Worm (Caenorhabditis elegans) whole organism, L4 larva: ENCODE data around the gene C54C6.5.

ENCODE experiments used
- D1046.2 ChIP-seq: fragments of 200-800 bp; sonication (Bioruptor generic); IDR thresholded peaks from 2 replicates; pipeline ENCODE4 v1.3.6; 2022; ENCODE audit warnings: missing genetic modification characterization, missing compliant biosample characterization
- F10B5.3 ChIP-seq: sonication (generic microtip); optimal IDR thresholded peaks from 2 replicates; lab custom pipeline; 2016; ENCODE audit warnings: mild to moderate bottlenecking, missing genetic modification characterization, missing compliant biosample characterization
- F26F4.8 ChIP-seq: fragments of 200-800 bp; sonication (Bioruptor generic); conservative IDR thresholded peaks from 2 replicates; pipeline ENCODE4 v1.3.6; 2022; ENCODE audit warnings: missing genetic modification characterization, missing compliant biosample characterization
- F49E8.2 ChIP-seq: sonication (generic microtip); optimal IDR thresholded peaks from 2 replicates; lab custom pipeline; 2016; ENCODE audit warnings: missing compliant biosample characterization, mild to moderate bottlenecking, missing genetic modification characterization, borderline replicate concordance
- R02D3.7 ChIP-seq: fragments of 150-350 bp; sonication (generic microtip); optimal IDR thresholded peaks from 3 replicates; lab custom pipeline; 2014; ENCODE audit warnings: missing biosample characterization, missing genetic modification characterization
- T20F7.1 ChIP-seq: fragments of 200-800 bp; sonication (Bioruptor generic); optimal IDR thresholded peaks from 2 replicates; lab custom pipeline; 2018; ENCODE audit warnings: mild to moderate bottlenecking, missing genetic modification characterization, missing compliant biosample characterization
- Y105C5A.15 ChIP-seq: fragments of 200-800 bp; sonication (Bioruptor generic); IDR thresholded peaks from 2 replicates; pipeline ENCODE4 v1.3.6; 2022; ENCODE audit warnings: missing genetic modification characterization, missing compliant biosample characterization
- Y48G9A.11 ChIP-seq: fragments of 200-800 bp; sonication (Bioruptor generic); IDR thresholded peaks from 2 replicates; pipeline ENCODE4 v1.3.6; 2022; ENCODE audit warnings: missing genetic modification reagents, missing genetic modification characterization, missing compliant biosample characterization
- Y5F2A.4 ChIP-seq: fragments of 200-800 bp; sonication (Bioruptor generic); optimal IDR thresholded peaks from 2 replicates; lab custom pipeline; 2018; ENCODE audit warnings: mild to moderate bottlenecking, missing genetic modification characterization, missing compliant biosample characterization
- ZK546.5 ChIP-seq, 2 experiments: sonication (generic microtip); optimal IDR thresholded peaks; 2 replicates each; lab custom pipeline; 2017; ENCODE audit warnings: missing biosample characterization in 2 of 2, missing genetic modification characterization in 2 of 2
- aha-1 ChIP-seq: fragments of 150-350 bp; peaks from one replicate; lab custom pipeline; 2014; ENCODE audit warnings: missing biosample characterization, missing genetic modification characterization
- aly-2 ChIP-seq: sonication (generic microtip); optimal IDR thresholded peaks from 2 replicates; lab custom pipeline; 2018; ENCODE audit warnings: missing biosample characterization, missing genetic modification characterization
- attf-4 ChIP-seq: sonication (generic microtip); optimal IDR thresholded peaks from 3 replicates; lab custom pipeline; 2017; ENCODE audit warnings: missing biosample characterization, missing genetic modification characterization
- ceh-20 ChIP-seq: fragments of 200-800 bp; sonication (Bioruptor generic); IDR thresholded peaks from 2 replicates; pipeline ENCODE4 v1.3.6; 2022; ENCODE audit warnings: missing genetic modification reagents, missing genetic modification characterization, missing compliant biosample characterization
- ceh-28 ChIP-seq: fragments of 150-350 bp; optimal IDR thresholded peaks from 2 replicates; lab custom pipeline; 2014; ENCODE audit warnings: missing biosample characterization, missing genetic modification reagents, missing genetic modification characterization
- ceh-32 ChIP-seq: sonication (generic microtip); optimal IDR thresholded peaks from 2 replicates; lab custom pipeline; 2016; ENCODE audit warnings: mild to moderate bottlenecking, missing genetic modification characterization, missing compliant biosample characterization; ENCODE audit not compliant: poor library complexity
- ceh-62 ChIP-seq: sonication (generic microtip); optimal IDR thresholded peaks from 2 replicates; lab custom pipeline; 2017; ENCODE audit warnings: missing biosample characterization, missing genetic modification characterization
- daf-12 ChIP-seq: fragments of 150-350 bp; optimal IDR thresholded peaks from 2 replicates; lab custom pipeline; 2014; ENCODE audit warnings: missing biosample characterization, missing genetic modification reagents, missing genetic modification characterization
- daf-16 ChIP-seq, 3 experiments: sonication (generic microtip); optimal IDR thresholded peaks; 2 replicates each; lab custom pipeline; 2016 to 2017; ENCODE audit warnings: missing genetic modification characterization in 3 of 3, missing genetic modification reagents in 3 of 3, mild to moderate bottlenecking in 2 of 3, missing compliant biosample characterization in 2 of 3, missing biosample characterization in 1 of 3, moderate library complexity in 1 of 3
- daf-19 ChIP-seq: fragments of 200-800 bp; sonication (Bioruptor generic); conservative IDR thresholded peaks from 2 replicates; pipeline ENCODE4 v1.3.6; 2022; ENCODE audit warnings: missing genetic modification characterization, missing compliant biosample characterization
- duxl-1 ChIP-seq: sonication (generic microtip); optimal IDR thresholded peaks from 2 replicates; lab custom pipeline; 2016; ENCODE audit warnings: mild to moderate bottlenecking, missing genetic modification characterization, moderate library complexity, missing compliant biosample characterization; ENCODE audit not compliant: poor library complexity
- egl-27 ChIP-seq: sonication (generic microtip); optimal IDR thresholded peaks from 3 replicates; lab custom pipeline; 2017; ENCODE audit warnings: missing biosample characterization, missing genetic modification reagents, missing genetic modification characterization
- egl-43 ChIP-seq: fragments of 200-800 bp; sonication (Bioruptor generic); IDR thresholded peaks from 2 replicates; pipeline ENCODE4 v1.3.6; 2022; ENCODE audit warnings: missing genetic modification reagents, missing genetic modification characterization, missing compliant biosample characterization
- lin-13 ChIP-seq: fragments of 150-350 bp; optimal IDR thresholded peaks from 2 replicates; lab custom pipeline; 2014; ENCODE audit warnings: missing biosample characterization, missing genetic modification reagents, missing genetic modification characterization
- lin-29 ChIP-seq: fragments of 200-800 bp; sonication (Bioruptor generic); IDR thresholded peaks from 2 replicates; pipeline ENCODE4 v1.3.6; 2022; ENCODE audit warnings: missing genetic modification reagents, missing genetic modification characterization, missing compliant biosample characterization
- lin-38 ChIP-seq: fragments of 200-800 bp; sonication (Bioruptor generic); IDR thresholded peaks from 2 replicates; pipeline ENCODE4 v1.3.6; 2022; ENCODE audit warnings: missing genetic modification reagents, missing genetic modification characterization, missing compliant biosample characterization
- lir-3 ChIP-seq: sonication (generic microtip); optimal IDR thresholded peaks from 2 replicates; lab custom pipeline; 2016; ENCODE audit warnings: mild to moderate bottlenecking, missing genetic modification characterization, missing compliant biosample characterization
- mdl-1 ChIP-seq, 2 experiments: fragments of 150-350 bp in 1 of 2; sonication (generic microtip) in 1 of 2; optimal IDR thresholded peaks; 2 replicates each; lab custom pipeline; 2014 to 2017; ENCODE audit warnings: missing biosample characterization in 2 of 2, missing genetic modification characterization in 2 of 2
- mxl-2 ChIP-seq: fragments of 200-800 bp; sonication (Bioruptor generic); conservative IDR thresholded peaks from 2 replicates; pipeline ENCODE4 v1.3.6; 2022; ENCODE audit warnings: missing genetic modification reagents, missing genetic modification characterization, missing compliant biosample characterization
- nhr-237 ChIP-seq: sonication (generic microtip); optimal IDR thresholded peaks from 2 replicates; lab custom pipeline; 2017; ENCODE audit warnings: missing biosample characterization, missing genetic modification characterization
- nhr-25 ChIP-seq: sonication (generic microtip); optimal IDR thresholded peaks from 2 replicates; lab custom pipeline; 2017; ENCODE audit warnings: missing genetic modification characterization, mild to moderate bottlenecking, missing compliant biosample characterization, antibody characterized with exemption, moderate library complexity, borderline replicate concordance; ENCODE audit not compliant: insufficient read depth
- nhr-6 ChIP-seq: fragments of 150-350 bp; optimal IDR thresholded peaks from 2 replicates; lab custom pipeline; 2014; ENCODE audit warnings: missing biosample characterization, missing genetic modification characterization
- nhr-77 ChIP-seq: fragments of 150-350 bp; optimal IDR thresholded peaks from 2 replicates; lab custom pipeline; 2014; ENCODE audit warnings: missing biosample characterization, missing genetic modification characterization
- php-3 ChIP-seq: fragments of 200-800 bp; sonication (Bioruptor generic); IDR thresholded peaks from 2 replicates; pipeline ENCODE4 v1.3.6; 2022; ENCODE audit warnings: missing genetic modification reagents, missing genetic modification characterization, missing compliant biosample characterization
- pqm-1 ChIP-seq: sonication (generic microtip); optimal IDR thresholded peaks from 2 replicates; lab custom pipeline; 2017; ENCODE audit warnings: missing biosample characterization, missing genetic modification characterization
- saeg-2 ChIP-seq: fragments of 200-800 bp; sonication (Bioruptor generic); IDR thresholded peaks from 2 replicates; pipeline ENCODE4 v1.3.6; 2022; ENCODE audit warnings: missing genetic modification reagents, missing genetic modification characterization, missing compliant biosample characterization
- sdz-12 ChIP-seq: fragments of 200-800 bp; sonication (Bioruptor generic); optimal IDR thresholded peaks from 2 replicates; lab custom pipeline; 2018; ENCODE audit warnings: mild to moderate bottlenecking, missing genetic modification characterization, missing compliant biosample characterization
- set-16 ChIP-seq: fragments of 200-800 bp; sonication (Bioruptor generic); IDR thresholded peaks from 2 replicates; pipeline ENCODE4 v1.3.6; 2022; ENCODE audit warnings: missing genetic modification reagents, missing genetic modification characterization, missing compliant biosample characterization
- snpc-1.2 ChIP-seq: fragments of 200-800 bp; sonication (Bioruptor generic); IDR thresholded peaks from 2 replicates; pipeline ENCODE4 v1.3.6; 2022; ENCODE audit warnings: missing genetic modification reagents, missing genetic modification characterization, missing compliant biosample characterization
- snpc-4 ChIP-seq: fragments of 150-350 bp; optimal IDR thresholded peaks from 2 replicates; lab custom pipeline; 2014; ENCODE audit warnings: missing biosample characterization, missing genetic modification characterization
- tra-1 ChIP-seq: fragments of 200-800 bp; sonication (Bioruptor generic); IDR thresholded peaks from 2 replicates; pipeline ENCODE4 v1.3.6; 2022; ENCODE audit warnings: missing genetic modification reagents, missing genetic modification characterization, missing compliant biosample characterization
- unc-130 ChIP-seq: sonication (generic microtip); optimal IDR thresholded peaks from 2 replicates; lab custom pipeline; 2016; ENCODE audit warnings: missing genetic modification reagents, missing genetic modification characterization, missing compliant biosample characterization
- unc-62 ChIP-seq, 3 experiments: fragments of 150-350 bp in 1 of 3; sonication (generic microtip); optimal IDR thresholded peaks in 2 of 3; peaks in 1 of 3; 1 replicate in 1 of 3; 2 replicates in 2 of 3; lab custom pipeline; 2014 to 2017; ENCODE audit warnings: missing biosample characterization in 3 of 3, missing genetic modification characterization in 3 of 3, missing genetic modification reagents in 3 of 3, missing genotype in 1 of 3
- zag-1 ChIP-seq: fragments of 150-350 bp; optimal IDR thresholded peaks from 2 replicates; lab custom pipeline; 2014; ENCODE audit warnings: missing biosample characterization, missing genetic modification characterization
- zip-11 ChIP-seq: fragments of 200-800 bp; sonication (Bioruptor generic); IDR thresholded peaks from 2 replicates; pipeline ENCODE4 v1.3.6; 2022; ENCODE audit warnings: missing genetic modification characterization, missing compliant biosample characterization

Gene C54C6.5

DNA sequence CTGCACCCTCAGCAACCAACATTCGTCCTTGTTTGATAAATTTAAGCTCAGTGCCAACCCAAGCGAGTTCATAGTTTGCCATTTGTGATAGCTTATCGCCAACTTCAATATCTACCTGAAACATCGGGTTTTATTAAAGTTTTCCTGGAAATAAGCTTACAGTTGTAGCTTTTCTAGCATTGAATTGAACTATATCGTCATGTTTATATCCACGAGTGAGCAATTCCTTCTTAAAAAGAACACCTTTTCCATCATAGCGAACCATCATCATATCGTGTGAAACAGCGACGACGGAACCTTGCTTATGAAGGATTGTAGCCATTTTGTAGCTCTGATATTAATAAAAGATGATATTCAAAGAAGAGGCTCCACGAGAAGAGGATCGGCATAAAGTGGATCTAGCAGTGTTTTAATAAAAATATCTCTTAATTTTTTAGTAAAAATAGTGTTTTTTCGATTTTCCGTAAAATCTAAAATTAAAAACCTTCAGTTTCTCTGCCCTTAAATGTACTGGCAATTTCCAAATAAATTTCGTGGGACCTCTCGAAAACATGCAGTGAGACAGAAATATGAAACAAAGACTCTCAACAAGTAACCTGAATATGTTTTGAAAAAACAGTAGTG, 47.3 kb downstream of the C54C6.5 start, which contains the start of gene M01F1.8:
TSS of gene M01F1.8 (minus strand) at position 335 of the 624 bp plus-strand sequence.
- TF ChIP-seq php-3 (GFP tag; lab: Robert Waterston, UW) (no peak), nhr-237 (tag; lab: Kevin White, UChicago) (no peak), tra-1 (GFP tag; lab: Robert Waterston, UW) (no peak), Y105C5A.15 (GFP tag; lab: Robert Waterston, UW) (0 out of 2 replicates have a peak, but pooled peaks have one; percentile 28), D1046.2 (GFP tag; lab: Robert Waterston, UW) (no peak), ceh-20 (GFP tag; lab: Robert Waterston, UW) (no peak), set-16 (GFP tag; lab: Robert Waterston, UW) (no peak), T20F7.1 (GFP tag; lab: Kevin White, UChicago) (no peak), duxl-1 (no peak), ceh-28 (tag; lab: Kevin White, UChicago) (no peak), sdz-12 (GFP tag; lab: Kevin White, UChicago) (no peak), ZK546.5 (tag; optimal IDR thresholded peaks at IDR 0.05; lab: Kevin White, UChicago) (no peak), lir-3 (no peak), nhr-6 (tag; lab: Kevin White, UChicago) (no peak), unc-130 (GFP tag; lab: Kevin White, UChicago) (no peak), F26F4.8 (GFP tag; lab: Robert Waterston, UW) (no peak), pqm-1 (tag; lab: Kevin White, UChicago) (no peak), mxl-2 (GFP tag; lab: Robert Waterston, UW) (no peak), daf-16 (GFP tag; optimal IDR thresholded peaks at IDR 0.05; lab: Kevin White, UChicago) (peak in 1 of 2 experiments; percentile 11), daf-16 (tag; optimal IDR thresholded peaks at IDR 0.05; lab: Kevin White, UChicago) (peak; percentile 3), zip-11 (no peak), lin-13 (GFP tag; lab: Kevin White, UChicago) (no peak), ceh-32 (tag; lab: Kevin White, UChicago) (no peak), daf-19 (GFP tag; lab: Robert Waterston, UW) (0 out of 2 replicates have a peak, but pooled peaks have one; percentile 23), ceh-62 (tag; lab: Kevin White, UChicago) (no peak), Y5F2A.4 (GFP tag; lab: Kevin White, UChicago) (no peak), R02D3.7 (tag; lab: Kevin White, UChicago) (no peak), lin-38 (peak; percentile 61), snpc-4 (tag; lab: Kevin White, UChicago) (no peak), aly-2 (no peak), daf-12 (tag; lab: Kevin White, UChicago) (no peak), nhr-77 (no peak), snpc-1.2 (peak; percentile 29; the same call in 1 of the 2 replicates), F10B5.3 (peak; percentile 54), Y48G9A.11 (GFP tag; lab: Robert Waterston, UW) (no peak), egl-27 (tag; lab: Kevin White, UChicago) (no peak), mdl-1 (tag; optimal IDR thresholded peaks at IDR 0.05; lab: Kevin White, UChicago) (no peak), F49E8.2 (tag; lab: Kevin White, UChicago) (peak; percentile 46), zag-1 (no peak), attf-4 (tag; lab: Kevin White, UChicago) (no peak), lin-29 (no peak), unc-62 (GFP tag; optimal IDR thresholded peaks at IDR 0.05 in 1 of 2; lab: Kevin White, UChicago) (peak in 1 of 2 experiments; percentile 77), unc-62 (tag; optimal IDR thresholded peaks at IDR 0.05; lab: Kevin White, UChicago) (no peak), aha-1 (tag; lab: Kevin White, UChicago) (no peak), saeg-2 (GFP tag; lab: Robert Waterston, UW) (no peak), egl-43 (GFP tag; lab: Robert Waterston, UW) (no peak), nhr-25 (tag; lab: Kevin White, UChicago) (no peak)
